Fruit fly (Drosophila melanogaster) whole organism, embryonic: ENCODE results near the gene Or74a.
A peak's percentile ranks its signal among the peaks of the same experiment; 100 is the strongest.

Experiments
- Bdp1 ChIP-seq: fragments of 200-800 bp; sonication (Bioruptor generic); optimal IDR thresholded peaks from 3 replicates; lab custom pipeline; 2016; ENCODE audit warnings: missing biosample characterization, missing genetic modification characterization
- CG1024 ChIP-seq: fragments of 200-800 bp; sonication (Bioruptor generic); IDR thresholded peaks from 2 replicates; pipeline ENCODE4 v1.3.6; 2022; ENCODE audit warnings: missing biosample characterization, missing genetic modification characterization
- CG14860 ChIP-seq: fragments of 200-800 bp; sonication (Bioruptor generic); IDR thresholded peaks from 3 replicates; pipeline ENCODE4 v1.3.6; 2022; ENCODE audit warnings: missing biosample characterization, missing genetic modification characterization; ENCODE audit not compliant: partially characterized antibody
- CG14965 ChIP-seq: fragments of 200-800 bp; sonication (Bioruptor generic); optimal IDR thresholded peaks from 2 replicates; lab custom pipeline; 2016; ENCODE audit warnings: missing biosample characterization, missing genetic modification characterization, borderline replicate concordance
- CG16813 ChIP-seq: fragments of 200-800 bp; sonication (Bioruptor generic); IDR thresholded peaks from 3 replicates; pipeline ENCODE4 v1.3.6; 2022; ENCODE audit warnings: missing biosample characterization, missing genetic modification characterization; ENCODE audit not compliant: partially characterized antibody
- CG17186 ChIP-seq: fragments of 200-800 bp; sonication (Bioruptor generic); optimal IDR thresholded peaks from 3 replicates; lab custom pipeline; 2017; ENCODE audit warnings: missing biosample characterization, missing genetic modification reagents, missing genetic modification characterization
- CG18599 ChIP-seq: fragments of 200-800 bp; sonication (Bioruptor generic); optimal IDR thresholded peaks from 3 replicates; lab custom pipeline; 2017; ENCODE audit warnings: missing biosample characterization, missing genetic modification characterization, mild to moderate bottlenecking, moderate library complexity, missing genetic modification reagents
- CG18619 ChIP-seq: fragments of 200-800 bp; sonication (Bioruptor generic); optimal IDR thresholded peaks from 3 replicates; lab custom pipeline; 2017; ENCODE audit warnings: missing biosample characterization, mild to moderate bottlenecking, missing genetic modification characterization
- CG42726 ChIP-seq: fragments of 200-800 bp; sonication (Bioruptor generic); IDR thresholded peaks from 2 replicates; pipeline ENCODE4 v1.3.6; 2022; ENCODE audit warnings: missing biosample characterization, missing genetic modification characterization; ENCODE audit not compliant: partially characterized antibody
- CG4360 ChIP-seq: fragments of 200-800 bp; sonication (Bioruptor generic); IDR thresholded peaks from 2 replicates; pipeline ENCODE4 v1.3.6; 2022; ENCODE audit warnings: missing biosample characterization, missing genetic modification characterization
- CG5245 ChIP-seq: fragments of 200-800 bp; sonication (Bioruptor generic); optimal IDR thresholded peaks from 3 replicates; lab custom pipeline; 2016; ENCODE audit warnings: missing biosample characterization, missing genetic modification characterization
- CG6254 ChIP-seq: fragments of 200-800 bp; sonication (Bioruptor generic); optimal IDR thresholded peaks from 3 replicates; lab custom pipeline; 2017; ENCODE audit warnings: mild to moderate bottlenecking, missing biosample characterization, missing genetic modification reagents, missing genetic modification characterization
- CG7271 ChIP-seq: fragments of 200-800 bp; sonication (Bioruptor generic); optimal IDR thresholded peaks from 2 replicates; lab custom pipeline; 2018; ENCODE audit warnings: missing biosample characterization, mild to moderate bottlenecking, missing genetic modification characterization, moderate library complexity
- CG7963 ChIP-seq: fragments of 200-800 bp; sonication (Bioruptor generic); IDR thresholded peaks from 3 replicates; pipeline ENCODE4 v1.3.6; 2022; ENCODE audit warnings: missing biosample characterization, missing genetic modification characterization; ENCODE audit not compliant: partially characterized antibody
- CG8924 ChIP-seq: fragments of 200-800 bp; optimal IDR thresholded peaks from 3 replicates; lab custom pipeline; 2019; ENCODE audit warnings: missing biosample characterization, mild to moderate bottlenecking, missing genetic modification characterization, moderate library complexity
- CrebB ChIP-seq: fragments of 200-800 bp; sonication (Bioruptor generic); optimal IDR thresholded peaks from 3 replicates; lab custom pipeline; 2018; ENCODE audit warnings: missing biosample characterization, mild to moderate bottlenecking, missing genetic modification characterization
- D ChIP-seq, 2 experiments: fragments of 200-800 bp in 1 of 2; fragments of >200 bp in 1 of 2; sonication (Bioruptor generic) in 1 of 2; optimal IDR thresholded peaks; 2 replicates in 1 of 2; 3 replicates in 1 of 2; lab custom pipeline; 2017; ENCODE audit warnings: mild to moderate bottlenecking in 1 of 2, missing biosample characterization in 1 of 2, missing genetic modification characterization in 1 of 2, missing genetic modification reagents in 1 of 2
- Elba2 ChIP-seq: fragments of 200-800 bp; sonication (Bioruptor generic); optimal IDR thresholded peaks from 3 replicates; lab custom pipeline; 2016; ENCODE audit warnings: missing biosample characterization, missing genetic modification characterization
- Ets65A ChIP-seq: fragments of 200-800 bp; sonication (Bioruptor generic); peaks from one replicate; lab custom pipeline; 2016; ENCODE audit warnings: missing biosample characterization, missing genetic modification characterization
- Ets97D ChIP-seq: fragments of 200-800 bp; sonication (Bioruptor generic); optimal IDR thresholded peaks from 3 replicates; lab custom pipeline; 2016; ENCODE audit warnings: missing biosample characterization, missing genetic modification characterization
- HLH3B ChIP-seq: fragments of 200-800 bp; sonication (Bioruptor generic); IDR thresholded peaks from 2 replicates; pipeline ENCODE4 v1.3.6; 2022; ENCODE audit warnings: missing biosample characterization, missing genetic modification characterization
- HLH54F ChIP-seq: fragments of 200-800 bp; sonication (Bioruptor generic); optimal IDR thresholded peaks from 3 replicates; lab custom pipeline; 2016; ENCODE audit warnings: missing biosample characterization, missing genetic modification characterization
- Lim3 ChIP-seq: fragments of 200-800 bp; sonication (Bioruptor generic); IDR thresholded peaks from 2 replicates; pipeline ENCODE4 v1.3.6; 2022; ENCODE audit warnings: missing biosample characterization, missing genetic modification characterization
- Med ChIP-seq: fragments of 200-800 bp; sonication (Bioruptor generic); peaks from one replicate; lab custom pipeline; 2016; ENCODE audit warnings: missing biosample characterization, missing genetic modification characterization, mild to moderate bottlenecking, inconsistent platforms, moderate library complexity
- Rfx ChIP-seq: fragments of 200-800 bp; sonication (Bioruptor generic); IDR thresholded peaks from 2 replicates; pipeline ENCODE4 v1.3.6; 2022; ENCODE audit warnings: missing biosample characterization, missing genetic modification characterization
- Sox100B ChIP-seq: fragments of 200-800 bp; sonication (Bioruptor generic); optimal IDR thresholded peaks from 3 replicates; lab custom pipeline; 2018; ENCODE audit warnings: missing biosample characterization, mild to moderate bottlenecking, missing genetic modification characterization
- Spps ChIP-seq: fragments of 200-800 bp; sonication (Bioruptor generic); optimal IDR thresholded peaks from 2 replicates; lab custom pipeline; 2018; ENCODE audit warnings: missing biosample characterization, mild to moderate bottlenecking, missing genetic modification characterization
- Usf ChIP-seq: fragments of 200-800 bp; sonication (Bioruptor generic); optimal IDR thresholded peaks from 2 replicates; lab custom pipeline; 2017; ENCODE audit warnings: missing genotype, missing biosample characterization, missing genetic modification characterization
- amos ChIP-seq: fragments of 200-800 bp; sonication (Bioruptor generic); IDR thresholded peaks from 2 replicates; pipeline ENCODE4 v1.3.6; 2022; ENCODE audit warnings: missing biosample characterization, missing genetic modification characterization; ENCODE audit not compliant: partially characterized antibody
- bbx ChIP-seq: fragments of 200-800 bp; sonication (Bioruptor generic); IDR thresholded peaks from 2 replicates; pipeline ENCODE4 v1.3.6; 2022; ENCODE audit warnings: missing biosample characterization, missing genetic modification characterization; ENCODE audit not compliant: partially characterized antibody
- en ChIP-seq: fragments of 200-800 bp; sonication (Bioruptor generic); optimal IDR thresholded peaks from 2 replicates; lab custom pipeline; 2016; ENCODE audit warnings: missing biosample characterization, missing genetic modification characterization
- gem ChIP-seq: fragments of 200-800 bp; sonication (Bioruptor generic); optimal IDR thresholded peaks from 2 replicates; lab custom pipeline; 2019; ENCODE audit warnings: missing biosample characterization, mild to moderate bottlenecking, missing genetic modification characterization, moderate library complexity
- knrl ChIP-seq: fragments of 200-800 bp; sonication (Bioruptor generic); IDR thresholded peaks from 3 replicates; pipeline ENCODE4 v1.3.6; 2022; ENCODE audit warnings: missing biosample characterization, missing genetic modification characterization; ENCODE audit not compliant: partially characterized antibody
- lov ChIP-seq, 2 experiments: fragments of 200-800 bp in 1 of 2; fragments of >200 bp in 1 of 2; sonication (Bioruptor generic) in 1 of 2; IDR thresholded peaks in 1 of 2; optimal IDR thresholded peaks in 1 of 2; 2 replicates in 1 of 2; 3 replicates in 1 of 2; pipeline versions ENCODE4 v1.3.6 to Lab custom; 2017 to 2022; ENCODE audit warnings: missing biosample characterization in 1 of 2, missing genetic modification characterization in 1 of 2
- otp ChIP-seq: fragments of 200-800 bp; sonication (Bioruptor generic); IDR thresholded peaks from 3 replicates; pipeline ENCODE4, ENCODE4 v1.3.6; 2022; ENCODE audit warnings: missing biosample characterization, missing genetic modification characterization
- p53 ChIP-seq: fragments of 200-800 bp; sonication (Bioruptor generic); optimal IDR thresholded peaks from 2 replicates; lab custom pipeline; 2016; ENCODE audit warnings: missing biosample characterization, missing genetic modification characterization
- pum ChIP-seq: fragments of 200-800 bp; sonication (Bioruptor generic); optimal IDR thresholded peaks from 2 replicates; lab custom pipeline; 2016; ENCODE audit warnings: missing biosample characterization, missing genetic modification characterization
- repo ChIP-seq: fragments of 200-800 bp; sonication (Bioruptor generic); optimal IDR thresholded peaks from 2 replicates; lab custom pipeline; 2016; ENCODE audit warnings: missing biosample characterization, missing genetic modification characterization
- run ChIP-seq: fragments of 200-800 bp; sonication (Bioruptor generic); optimal IDR thresholded peaks from 3 replicates; lab custom pipeline; 2018; ENCODE audit warnings: missing biosample characterization, mild to moderate bottlenecking, missing genetic modification characterization
- tgo ChIP-seq: fragments of 200-800 bp; sonication (Bioruptor generic); IDR thresholded peaks from 3 replicates; pipeline ENCODE4 v1.3.6; 2022; ENCODE audit warnings: missing biosample characterization, missing genetic modification characterization
- tll ChIP-seq, 2 experiments: fragments of 200-800 bp in 1 of 2; fragments of >200 bp in 1 of 2; sonication (Bioruptor generic) in 1 of 2; optimal IDR thresholded peaks; 2 replicates each; lab custom pipeline; 2017 to 2019; ENCODE audit warnings: missing biosample characterization in 2 of 2, missing genetic modification characterization in 2 of 2, mild to moderate bottlenecking in 1 of 2, moderate library complexity in 1 of 2
- ttk ChIP-seq: fragments of 200-800 bp; sonication (Bioruptor generic); IDR thresholded peaks from 2 replicates; pipeline ENCODE4 v2.1.2; 2022; ENCODE audit warnings: missing biosample characterization, missing genetic modification characterization
- usp ChIP-seq: fragments of >200 bp; optimal IDR thresholded peaks from 2 replicates; lab custom pipeline; 2017; ENCODE audit warnings: missing biosample characterization, missing genetic modification characterization
- z ChIP-seq: fragments of 200-800 bp; sonication (Bioruptor generic); IDR thresholded peaks from 3 replicates; pipeline ENCODE4 v1.3.6; 2022; ENCODE audit warnings: missing biosample characterization, missing genetic modification characterization

Or74a gene

dm6 chr3L:17344596-17344995, 15.6 kb upstream of the Or74a start, which contains the start of gene brv2:
TSS of gene brv2 (minus strand) at chr3L:17344696.
- no peak for TF ChIP-seq Elba2 (GFP tag; lab: Kevin White, UChicago)
- no peak for TF ChIP-seq tgo (GFP tag; lab: Robert Waterston, UW)
- TF ChIP-seq Sox100B (GFP tag; lab: Kevin White, UChicago), result no peak
- no peak for TF ChIP-seq CG6254 (GFP tag; lab: Kevin White, UChicago)
- TF ChIP-seq Usf (GFP tag; lab: Kevin White, UChicago), result no peak
- TF ChIP-seq Spps (tag; lab: Kevin White, UChicago), result no peak
- TF ChIP-seq CrebB (tag; lab: Kevin White, UChicago), result no peak

dm6 chr3L:17341216-17341615, 12.2 kb upstream of the Or74a start, which contains the start of gene CG13727:
TSS of gene CG13727 (minus strand) at chr3L:17341316.
- TF ChIP-seq HLH3B (GFP tag; lab: Robert Waterston, UW) (no peak), otp (GFP tag; lab: Robert Waterston, UW) (no peak), CG1024 (GFP tag; lab: Robert Waterston, UW) (no peak), gem (no peak), tll (GFP tag; optimal IDR thresholded peaks at IDR 0.05; lab: Kevin White, UChicago) (no peak), bbx (GFP tag; lab: Robert Waterston, UW) (no peak), CG14965 (GFP tag; lab: Kevin White, UChicago) (no peak), CG17186 (GFP tag; lab: Kevin White, UChicago) (no peak), p53 (GFP tag; lab: Kevin White, UChicago) (no peak), Lim3 (GFP tag; lab: Robert Waterston, UW) (no peak), lov (optimal IDR thresholded peaks at IDR 0.05; lab: Kevin White, UChicago) (no peak), lov (GFP tag; IDR thresholded peaks at IDR 0.05; lab: Robert Waterston, UW) (no peak), Ets65A (peak; percentile 89), Med (GFP tag; lab: Kevin White, UChicago) (peak; percentile 26), Rfx (GFP tag; lab: Robert Waterston, UW) (no peak), Ets97D (GFP tag; lab: Kevin White, UChicago) (no peak), pum (GFP tag; lab: Kevin White, UChicago) (no peak), CG5245 (GFP tag; lab: Kevin White, UChicago) (no peak)

- TF ChIP-seq amos (GFP tag; lab: Robert Waterston, UW), result peak; percentile 66; the same call in 1 of the 2 replicates
- peak; percentile 47; the same call in 2 of the 3 replicates for TF ChIP-seq CG14860 (GFP tag; lab: Robert Waterston, UW)
- TF ChIP-seq HLH54F (GFP tag; lab: Kevin White, UChicago), result no peak
- TF ChIP-seq CG16813, result peak; percentile 33; the same call in 1 of the 3 replicates
- TF ChIP-seq CG18599 (GFP tag; lab: Kevin White, UChicago), result no peak
- peak; percentile 10; the same call in 1 of the 2 replicates for TF ChIP-seq bbx (GFP tag; lab: Robert Waterston, UW)
- TF ChIP-seq CG42726 (GFP tag; lab: Robert Waterston, UW), result peak; percentile 17; the same call in 1 of the 2 replicates
- TF ChIP-seq Bdp1 (GFP tag; lab: Kevin White, UChicago), result peak; percentile 94
- TF ChIP-seq, all 482 proteins: peak for 6
Observed at dm6 chr3L:17339756-17340155, 10.8 kb upstream of the Or74a start.

dm6 chr3L:17339122-17339521, 10.2 kb upstream of the Or74a start, which contains the start of gene CG6479:
TSS of gene CG6479 (minus strand) at chr3L:17339262.
- TF ChIP-seq CG8924 (tag; lab: Kevin White, UChicago) (no peak), amos (GFP tag; lab: Robert Waterston, UW) (peak; percentile 74), CG14965 (GFP tag; lab: Kevin White, UChicago) (no peak), ttk (GFP tag; lab: Robert Waterston, UW) (no peak), usp (GFP tag; lab: Kevin White, UChicago) (no peak), knrl (peak; percentile 70), z (GFP tag; lab: Robert Waterston, UW) (no peak), D (optimal IDR thresholded peaks at IDR 0.05; lab: Kevin White, UChicago) (no peak), D (GFP tag; optimal IDR thresholded peaks at IDR 0.05; lab: Kevin White, UChicago) (no peak), CG4360 (GFP tag; lab: Robert Waterston, UW) (no peak), CG7271 (tag; lab: Kevin White, UChicago) (no peak), CG7963 (GFP tag; lab: Robert Waterston, UW) (no peak), run (tag; lab: Kevin White, UChicago) (no peak), repo (GFP tag; lab: Kevin White, UChicago) (no peak), CG18619 (GFP tag; lab: Kevin White, UChicago) (no peak), en (GFP tag; lab: Kevin White, UChicago) (no peak)
